Fruit fly (Drosophila melanogaster): Measurements from ENCODE around the gene CG31717.

DNA sequence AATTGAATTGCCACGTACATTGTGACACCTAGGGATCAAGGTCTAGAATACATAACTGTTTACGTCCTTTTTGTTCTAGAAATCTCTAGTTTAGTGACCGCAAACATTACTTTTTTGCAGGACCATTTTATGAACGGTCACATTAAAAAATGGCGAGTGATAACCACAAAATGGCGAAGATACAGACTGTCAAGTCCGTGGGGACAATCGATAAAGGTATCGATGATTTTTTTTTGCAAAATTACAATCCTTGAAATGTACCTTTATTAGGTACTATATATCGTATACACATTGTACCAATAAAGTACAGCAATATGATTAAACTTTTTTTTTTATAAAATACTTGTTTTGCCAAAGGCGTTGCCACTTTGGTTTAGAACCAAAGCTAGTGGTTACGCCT, 20.1 kb upstream of the CG31717 start:
- TF ChIP-seq kay (GFP tag; ENCODE audit: borderline replicate concordance) = peak; percentile 84
- no peak for TF ChIP-seq CG14711 (tag; optimal IDR thresholded peaks at IDR 0.05)
- TF ChIP-seq bab1 (GFP tag; optimal IDR thresholded peaks at IDR 0.05) = no peak
- TF ChIP-seq tj (GFP tag; optimal IDR thresholded peaks at IDR 0.05) = no peak
- TF ChIP-seq CG7045 (GFP tag; optimal IDR thresholded peaks at IDR 0.05) = no peak
- TF ChIP-seq Hr96 (GFP tag; optimal IDR thresholded peaks at IDR 0.05) = no peak

All from whole organism, adult.